Worm (Caenorhabditis elegans): ENCODE measurements around the gene wdr-20.

The wdr-20 gene

ce11 chrV:10154698-10155097 lies 20.7 kb upstream of the wdr-20 start, which contains the start of gene srsx-29:
srsx-29 (plus strand) TSS chrV:10154998.
- TF ChIP-seq Y53F4B.3 (GFP tag; IDR thresholded peaks at IDR 0.05) (no peak), B0261.1 (tag; optimal IDR thresholded peaks at IDR 0.05) (no peak), rcor-1 (GFP tag; IDR thresholded peaks at IDR 0.05) (no peak), dpl-1 (GFP tag; optimal IDR thresholded peaks at IDR 0.05) (no peak)

- TF ChIP-seq dpl-1 (GFP tag; optimal IDR thresholded peaks at IDR 0.05): no peak
- TF ChIP-seq let-607 (tag; optimal IDR thresholded peaks at IDR 0.05): no peak
- TF ChIP-seq nhr-90 (tag; optimal IDR thresholded peaks at IDR 0.05): no peak
- TF ChIP-seq die-1 (tag; optimal IDR thresholded peaks at IDR 0.05): no peak
- TF ChIP-seq egl-18 (GFP tag; IDR thresholded peaks at IDR 0.05): no peak
- no peak for TF ChIP-seq C17E4.6 (GFP tag; IDR thresholded peaks at IDR 0.05)
- no peak for TF ChIP-seq bed-2 (GFP tag; IDR thresholded peaks at IDR 0.05)
- no peak for TF ChIP-seq let-526 (GFP tag; IDR thresholded peaks at IDR 0.05)
- no peak for TF ChIP-seq mel-28 (tag; optimal IDR thresholded peaks at IDR 0.05; ENCODE audit: borderline replicate concordance)
- TF ChIP-seq efl-1 (GFP tag; optimal IDR thresholded peaks at IDR 0.05): no peak
- no peak for TF ChIP-seq rec-8 (tag; optimal IDR thresholded peaks at IDR 0.05)
- TF ChIP-seq cebp-1 (GFP tag; IDR thresholded peaks at IDR 0.05): no peak
- TF ChIP-seq cebp-1 (tag; optimal IDR thresholded peaks at IDR 0.05): no peak
- TF ChIP-seq madf-3 (GFP tag; IDR thresholded peaks at IDR 0.05): no peak
- no peak for TF ChIP-seq dpff-1 (tag; optimal IDR thresholded peaks at IDR 0.05)
- no peak for TF ChIP-seq mxl-1 (tag; optimal IDR thresholded peaks at IDR 0.05)
- no peak for TF ChIP-seq Y53F4B.3 (GFP tag; IDR thresholded peaks at IDR 0.05)
- TF ChIP-seq lsl-1 (GFP tag; optimal IDR thresholded peaks at IDR 0.05): no peak
- no peak for TF ChIP-seq ceh-40 (GFP tag; IDR thresholded peaks at IDR 0.05)
- no peak for TF ChIP-seq F49E8.2 (tag; optimal IDR thresholded peaks at IDR 0.05; ENCODE audit: insufficient read depth)
- no peak for TF ChIP-seq xnd-1 (tag; optimal IDR thresholded peaks at IDR 0.05)
Measured at ce11 chrV:10153076-10153475, 19.1 kb upstream of the wdr-20 start.

- TF ChIP-seq snpc-3.4 (tag; optimal IDR thresholded peaks at IDR 0.05) (no peak), ceh-100 (GFP tag; IDR thresholded peaks at IDR 0.05) (no peak), F39B2.1 (GFP tag; IDR thresholded peaks at IDR 0.05) (no peak), egl-18 (GFP tag; IDR thresholded peaks at IDR 0.05) (no peak), efl-1 (GFP tag; optimal IDR thresholded peaks at IDR 0.05) (no peak), athp-1 (tag; optimal IDR thresholded peaks at IDR 0.05) (no peak), repo-1 (tag; optimal IDR thresholded peaks at IDR 0.05) (no peak), nhr-90 (tag; optimal IDR thresholded peaks at IDR 0.05) (no peak), lin-54 (GFP tag; optimal IDR thresholded peaks at IDR 0.05) (no peak), egrh-3 (GFP tag; IDR thresholded peaks at IDR 0.05) (no peak), ceh-27 (GFP tag; optimal IDR thresholded peaks at IDR 0.05) (no peak), B0035.1 (tag; optimal IDR thresholded peaks at IDR 0.05) (no peak), Y67H2A.10 (GFP tag; conservative IDR thresholded peaks at IDR 0.05) (no peak), ama-1 (optimal IDR thresholded peaks at IDR 0.05) (no peak), ama-1 (GFP tag; optimal IDR thresholded peaks at IDR 0.05) (no peak), ceh-58 (GFP tag; IDR thresholded peaks at IDR 0.05) (no peak), ztf-6 (GFP tag; IDR thresholded peaks at IDR 0.05) (no peak)
Measured at ce11 chrV:10152278-10152677, 18.3 kb upstream of the wdr-20 start, which contains the start of gene srsx-28. srsx-28 (plus strand) TSS chrV:10152578.

Measured in whole organism, young adult.